Fruit fly (Drosophila melanogaster) whole organism, embryonic: ENCODE measurements around the gene Wee1.

Source experiments
- Ada2b ChIP-seq: fragments of 200-800 bp; sonication (Bioruptor generic); IDR thresholded peaks from 2 replicates; pipeline ENCODE4 v1.3.6; 2022; ENCODE audit warnings: missing biosample characterization, missing genetic modification characterization
- C15 ChIP-seq: fragments of 200-800 bp; sonication (Bioruptor generic); IDR thresholded peaks from 3 replicates; pipeline ENCODE4 v1.3.6; 2022; ENCODE audit warnings: missing biosample characterization, missing genetic modification characterization
- CG11456 ChIP-seq: fragments of 200-800 bp; sonication (Bioruptor generic); IDR thresholded peaks from 3 replicates; pipeline ENCODE4 v1.3.6; 2022; ENCODE audit warnings: missing biosample characterization, missing genetic modification characterization
- CG11560 ChIP-seq: fragments of 200-800 bp; sonication (Bioruptor generic); IDR thresholded peaks from 3 replicates; pipeline ENCODE4 v1.3.6; 2022; ENCODE audit warnings: missing biosample characterization, missing genetic modification characterization
- CG11695 ChIP-seq: fragments of 200-800 bp; sonication (Bioruptor generic); IDR thresholded peaks from 3 replicates; pipeline ENCODE4 v1.3.6; 2022; ENCODE audit warnings: missing biosample characterization, missing genetic modification characterization
- CG12155 ChIP-seq: fragments of 200-800 bp; sonication (Bioruptor generic); optimal IDR thresholded peaks from 3 replicates; lab custom pipeline; 2016; ENCODE audit warnings: missing biosample characterization, missing genetic modification characterization
- CG1233 ChIP-seq: fragments of 200-800 bp; sonication (Bioruptor generic); optimal IDR thresholded peaks from 4 replicates; lab custom pipeline; 2018; ENCODE audit warnings: missing biosample characterization, mild to moderate bottlenecking, missing genetic modification characterization
- CG13287 ChIP-seq: fragments of 200-800 bp; sonication (Bioruptor generic); IDR thresholded peaks from 2 replicates; pipeline ENCODE4 v1.3.6; 2022; ENCODE audit warnings: missing biosample characterization, missing genetic modification characterization; ENCODE audit not compliant: partially characterized antibody
- CG15696 ChIP-seq: fragments of 200-800 bp; sonication (Bioruptor generic); optimal IDR thresholded peaks from 2 replicates; lab custom pipeline; 2019; ENCODE audit warnings: missing biosample characterization, mild to moderate bottlenecking, missing genetic modification characterization, moderate library complexity
- CG17186 ChIP-seq: fragments of 200-800 bp; sonication (Bioruptor generic); optimal IDR thresholded peaks from 3 replicates; lab custom pipeline; 2017; ENCODE audit warnings: missing biosample characterization, missing genetic modification reagents, missing genetic modification characterization
- CG18476 ChIP-seq: fragments of 200-800 bp; sonication (Bioruptor generic); optimal IDR thresholded peaks from 2 replicates; lab custom pipeline; 2016; ENCODE audit warnings: missing biosample characterization, mild to moderate bottlenecking, missing genetic modification characterization
- CG2678 ChIP-seq: fragments of 200-800 bp; sonication (Bioruptor generic); optimal IDR thresholded peaks from 3 replicates; lab custom pipeline; 2019; ENCODE audit warnings: missing biosample characterization, mild to moderate bottlenecking, missing genetic modification characterization, moderate library complexity
- CG2889 ChIP-seq: fragments of 200-800 bp; sonication (Bioruptor generic); IDR thresholded peaks from 3 replicates; pipeline ENCODE4 v1.3.6; 2022; ENCODE audit warnings: missing biosample characterization, missing genetic modification characterization
- CG30403 ChIP-seq: fragments of 200-800 bp; sonication (Bioruptor generic); optimal IDR thresholded peaks from 3 replicates; lab custom pipeline; 2016; ENCODE audit warnings: missing biosample characterization, missing genetic modification characterization
- CG30431 ChIP-seq: fragments of 200-800 bp; sonication (Bioruptor generic); optimal IDR thresholded peaks from 2 replicates; lab custom pipeline; 2017; ENCODE audit warnings: missing biosample characterization, missing genetic modification characterization
- CG3995 ChIP-seq: fragments of 200-800 bp; sonication (Bioruptor generic); optimal IDR thresholded peaks from 3 replicates; lab custom pipeline; 2016; ENCODE audit warnings: missing biosample characterization, missing genetic modification characterization
- CG6791 ChIP-seq: fragments of 200-800 bp; sonication (Bioruptor generic); IDR thresholded peaks from 3 replicates; pipeline ENCODE4 v1.3.6; 2022; ENCODE audit warnings: missing biosample characterization, missing genetic modification characterization; ENCODE audit not compliant: partially characterized antibody
- CG7745 ChIP-seq: fragments of 200-800 bp; sonication (Bioruptor generic); optimal IDR thresholded peaks from 2 replicates; lab custom pipeline; 2018; ENCODE audit warnings: missing biosample characterization, mild to moderate bottlenecking, missing genetic modification characterization, moderate library complexity
- CG7963 ChIP-seq: fragments of 200-800 bp; sonication (Bioruptor generic); IDR thresholded peaks from 3 replicates; pipeline ENCODE4 v1.3.6; 2022; ENCODE audit warnings: missing biosample characterization, missing genetic modification characterization; ENCODE audit not compliant: partially characterized antibody
- CG9437 ChIP-seq: fragments of 200-800 bp; sonication (Bioruptor generic); optimal IDR thresholded peaks from 2 replicates; lab custom pipeline; 2018; ENCODE audit warnings: missing biosample characterization, mild to moderate bottlenecking, missing genetic modification characterization
- CG9797 ChIP-seq: fragments of 200-800 bp; sonication (Bioruptor generic); optimal IDR thresholded peaks from 3 replicates; lab custom pipeline; 2018; ENCODE audit warnings: missing biosample characterization, mild to moderate bottlenecking, missing genetic modification characterization
- CkIIα-i1 ChIP-seq: fragments of 200-800 bp; sonication (Bioruptor generic); IDR thresholded peaks from 2 replicates; pipeline ENCODE4 v1.3.6; 2022; ENCODE audit warnings: missing biosample characterization, missing genetic modification characterization
- Doc3 ChIP-seq: fragments of 200-800 bp; sonication (Bioruptor generic); IDR thresholded peaks from 3 replicates; pipeline ENCODE4 v1.3.6; 2022; ENCODE audit warnings: missing biosample characterization, missing genetic modification characterization; ENCODE audit not compliant: partially characterized antibody
- Dref ChIP-seq: fragments of 200-800 bp; sonication (Bioruptor generic); IDR thresholded peaks from 2 replicates; pipeline ENCODE4 v1.3.6; 2022; ENCODE audit warnings: missing biosample characterization, missing genetic modification characterization
- Elba2 ChIP-seq: fragments of 200-800 bp; sonication (Bioruptor generic); optimal IDR thresholded peaks from 3 replicates; lab custom pipeline; 2016; ENCODE audit warnings: missing biosample characterization, missing genetic modification characterization
- HLH3B ChIP-seq: fragments of 200-800 bp; sonication (Bioruptor generic); IDR thresholded peaks from 2 replicates; pipeline ENCODE4 v1.3.6; 2022; ENCODE audit warnings: missing biosample characterization, missing genetic modification characterization
- Hr3 ChIP-seq: fragments of 200-800 bp; sonication (Bioruptor generic); optimal IDR thresholded peaks from 3 replicates; lab custom pipeline; 2016; ENCODE audit warnings: missing biosample characterization, missing genetic modification characterization
- MTF-1 ChIP-seq: fragments of 200-800 bp; sonication (Bioruptor generic); optimal IDR thresholded peaks from 2 replicates; lab custom pipeline; 2018; ENCODE audit warnings: missing biosample characterization, mild to moderate bottlenecking, missing genetic modification characterization, borderline replicate concordance
- NC2α ChIP-seq: fragments of 200-800 bp; sonication (Bioruptor generic); optimal IDR thresholded peaks from 2 replicates; lab custom pipeline; 2016; ENCODE audit warnings: missing biosample characterization, missing genetic modification characterization
- NC2β ChIP-seq: fragments of 200-800 bp; sonication (Bioruptor generic); optimal IDR thresholded peaks from 2 replicates; lab custom pipeline; 2016; ENCODE audit warnings: missing biosample characterization, missing genetic modification characterization
- Oli ChIP-seq: fragments of 200-800 bp; sonication (Bioruptor generic); optimal IDR thresholded peaks from 2 replicates; lab custom pipeline; 2018; ENCODE audit warnings: missing biosample characterization, mild to moderate bottlenecking, missing genetic modification characterization, moderate library complexity
- Rx ChIP-seq: fragments of 200-800 bp; sonication (Bioruptor generic); IDR thresholded peaks from 2 replicates; pipeline ENCODE4 v1.3.6; 2022; ENCODE audit warnings: missing biosample characterization, missing genetic modification characterization
- Spps ChIP-seq: fragments of 200-800 bp; sonication (Bioruptor generic); optimal IDR thresholded peaks from 2 replicates; lab custom pipeline; 2018; ENCODE audit warnings: missing biosample characterization, mild to moderate bottlenecking, missing genetic modification characterization
- Tbp ChIP-seq: fragments of >200 bp; optimal IDR thresholded peaks from 2 replicates; lab custom pipeline; 2018; ENCODE audit warnings: missing biosample characterization, missing genetic modification characterization
- ac ChIP-seq: fragments of 200-800 bp; sonication (Bioruptor generic); optimal IDR thresholded peaks from 3 replicates; lab custom pipeline; 2017; ENCODE audit warnings: missing biosample characterization, mild to moderate bottlenecking, missing genetic modification characterization
- cas ChIP-seq: fragments of 200-800 bp; sonication (Bioruptor generic); IDR thresholded peaks from 2 replicates; pipeline ENCODE4 v1.3.6; 2022; ENCODE audit warnings: missing biosample characterization, missing genetic modification characterization
- ci ChIP-seq: fragments of 200-800 bp; sonication (Bioruptor generic); IDR thresholded peaks from 3 replicates; pipeline ENCODE4 v1.3.6; 2022; ENCODE audit warnings: missing biosample characterization, missing genetic modification characterization
- crc ChIP-seq: fragments of 200-800 bp; sonication (Bioruptor generic); optimal IDR thresholded peaks from 2 replicates; lab custom pipeline; 2016; ENCODE audit warnings: missing biosample characterization, missing genetic modification characterization
- gcm ChIP-seq: fragments of 200-800 bp; sonication (Bioruptor generic); optimal IDR thresholded peaks from 2 replicates; lab custom pipeline; 2019; ENCODE audit warnings: missing biosample characterization, mild to moderate bottlenecking, missing genetic modification characterization, moderate library complexity
- gcm2 ChIP-seq: fragments of 200-800 bp; sonication (Bioruptor generic); optimal IDR thresholded peaks from 2 replicates; lab custom pipeline; 2016; ENCODE audit warnings: missing biosample characterization, missing genetic modification characterization
- grau ChIP-seq: fragments of 200-800 bp; optimal IDR thresholded peaks from 3 replicates; lab custom pipeline; 2019; ENCODE audit warnings: missing biosample characterization, mild to moderate bottlenecking, missing genetic modification characterization, moderate library complexity
- grn ChIP-seq: fragments of 200-800 bp; sonication (Bioruptor generic); optimal IDR thresholded peaks from 3 replicates; lab custom pipeline; 2017; ENCODE audit warnings: missing biosample characterization, missing genetic modification characterization
- mld ChIP-seq: fragments of 200-800 bp; sonication (Bioruptor generic); IDR thresholded peaks from 3 replicates; pipeline ENCODE4 v1.3.6; 2022; ENCODE audit warnings: missing biosample characterization, missing genetic modification characterization; ENCODE audit not compliant: partially characterized antibody
- nom ChIP-seq: fragments of 200-800 bp; sonication (Bioruptor generic); optimal IDR thresholded peaks from 2 replicates; lab custom pipeline; 2017; ENCODE audit warnings: missing biosample characterization, missing genetic modification characterization, mild to moderate bottlenecking, moderate library complexity, missing genetic modification reagents
- otp ChIP-seq: fragments of 200-800 bp; sonication (Bioruptor generic); IDR thresholded peaks from 3 replicates; pipeline ENCODE4, ENCODE4 v1.3.6; 2022; ENCODE audit warnings: missing biosample characterization, missing genetic modification characterization
- ro ChIP-seq: fragments of 200-800 bp; sonication (Bioruptor generic); IDR thresholded peaks from 2 replicates; pipeline ENCODE4 v1.3.6; 2022; ENCODE audit warnings: missing biosample characterization, missing genetic modification characterization
- ssp ChIP-seq: fragments of 200-800 bp; sonication (Bioruptor generic); IDR thresholded peaks from 2 replicates; pipeline ENCODE4 v1.3.6; 2022; ENCODE audit warnings: missing biosample characterization, missing genetic modification characterization
- tap ChIP-seq: fragments of 200-800 bp; optimal IDR thresholded peaks from 3 replicates; lab custom pipeline; 2019; ENCODE audit warnings: missing biosample characterization, mild to moderate bottlenecking, missing genetic modification characterization, moderate library complexity
- unc-4 ChIP-seq: fragments of 200-800 bp; sonication (Bioruptor generic); IDR thresholded peaks from 2 replicates; pipeline ENCODE4 v1.3.6; 2022; ENCODE audit warnings: missing biosample characterization, missing genetic modification characterization; ENCODE audit not compliant: partially characterized antibody
- zfh2 ChIP-seq: fragments of 200-800 bp; sonication (Bioruptor generic); optimal IDR thresholded peaks from 2 replicates; lab custom pipeline; 2016; ENCODE audit warnings: missing biosample characterization, missing genetic modification characterization

Gene Wee1

DNA sequence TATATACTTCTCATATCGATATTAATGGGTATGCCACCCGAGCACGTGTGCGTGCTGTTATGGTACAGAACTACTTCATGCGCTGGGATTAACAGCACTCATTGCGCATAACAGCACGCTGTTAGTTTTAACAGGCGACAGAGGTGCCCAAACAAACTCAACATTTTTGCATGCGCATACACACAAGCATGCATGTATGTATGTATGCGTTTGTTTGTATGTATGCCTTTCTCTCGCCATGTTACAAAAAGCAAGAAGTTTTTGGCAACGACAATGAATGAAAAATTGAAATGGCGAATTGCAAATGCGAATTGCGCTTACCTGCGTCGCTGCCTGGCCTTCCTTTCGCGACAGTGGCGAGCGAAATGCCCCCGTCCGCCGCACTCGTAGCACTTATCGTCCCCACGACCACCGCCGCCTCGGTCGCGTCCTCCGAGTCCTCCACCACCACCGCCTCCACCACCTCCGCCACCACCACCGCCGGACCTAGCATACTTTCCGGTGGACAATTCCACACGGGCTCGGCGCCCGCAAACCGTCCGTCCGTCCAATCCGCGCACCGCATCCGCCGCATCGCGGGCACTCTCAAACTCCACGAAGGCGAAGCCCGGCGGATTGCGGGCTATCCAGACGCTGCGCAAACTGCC, 5.4 kb upstream of the Wee1 start (continued):
- TF ChIP-seq CG6791 (GFP tag; lab: Robert Waterston, UW), result 0 out of 3 replicates have a peak, but pooled peaks have one; percentile 32
- TF ChIP-seq nom, result no peak
- no peak for TF ChIP-seq CG30431 (GFP tag; lab: Kevin White, UChicago)
- TF ChIP-seq CG11695 (GFP tag; lab: Robert Waterston, UW), result no peak
- TF ChIP-seq HLH3B (GFP tag; lab: Robert Waterston, UW), result no peak
- no peak for TF ChIP-seq Spps (tag; lab: Kevin White, UChicago)
- TF ChIP-seq CG11560 (tag; lab: Robert Waterston, UW), result no peak
- TF ChIP-seq tap (tag; lab: Kevin White, UChicago), result no peak
- TF ChIP-seq ssp (GFP tag; lab: Robert Waterston, UW), result no peak
- TF ChIP-seq CG9797 (GFP tag; lab: Kevin White, UChicago), result no peak
- no peak for TF ChIP-seq CG18476 (GFP tag; lab: Kevin White, UChicago)
- no peak for TF ChIP-seq C15
- TF ChIP-seq NC2β (GFP tag; lab: Kevin White, UChicago), result no peak
- no peak for TF ChIP-seq CG2889
- no peak for TF ChIP-seq CkIIα-i1 (GFP tag; lab: Robert Waterston, UW)
- no peak for TF ChIP-seq CG11456 (GFP tag; lab: Robert Waterston, UW)
- TF ChIP-seq gcm (GFP tag; lab: Kevin White, UChicago), result no peak
- no peak for TF ChIP-seq ac (GFP tag; lab: Kevin White, UChicago)
- TF ChIP-seq gcm2 (GFP tag; lab: Kevin White, UChicago), result no peak
- TF ChIP-seq CG15696 (tag; lab: Kevin White, UChicago), result no peak
- TF ChIP-seq cas (GFP tag; lab: Robert Waterston, UW), result no peak
- no peak for TF ChIP-seq Ada2b
- no peak for TF ChIP-seq zfh2 (GFP tag; lab: Kevin White, UChicago)
- TF ChIP-seq unc-4 (GFP tag; lab: Robert Waterston, UW), result peak; percentile 20; the same call in 1 of the 2 replicates
- 0 out of 3 replicates have a peak, but pooled peaks have one; percentile 33 for TF ChIP-seq mld (GFP tag; lab: Robert Waterston, UW)
- TF ChIP-seq crc (GFP tag; lab: Kevin White, UChicago), result no peak
- no peak for TF ChIP-seq Tbp (GFP tag; lab: Kevin White, UChicago)
- no peak for TF ChIP-seq CG7745
- no peak for TF ChIP-seq Rx (GFP tag; lab: Robert Waterston, UW)
- TF ChIP-seq NC2α (GFP tag; lab: Kevin White, UChicago), result no peak
- no peak for TF ChIP-seq Doc3 (GFP tag; lab: Robert Waterston, UW)
- no peak for TF ChIP-seq Dref
- TF ChIP-seq grau, result no peak
- no peak for TF ChIP-seq CG30403 (GFP tag; lab: Kevin White, UChicago)
- no peak for TF ChIP-seq Oli (tag; lab: Kevin White, UChicago)
- TF ChIP-seq otp (GFP tag; lab: Robert Waterston, UW), result no peak
- no peak for TF ChIP-seq ci
- TF ChIP-seq CG7963 (GFP tag; lab: Robert Waterston, UW), result 0 out of 3 replicates have a peak, but pooled peaks have one; percentile 12
- no peak for TF ChIP-seq CG3995
- peak; percentile 99 for TF ChIP-seq CG17186
- peak; percentile 18 for TF ChIP-seq CG9437 (GFP tag; lab: Kevin White, UChicago)
- TF ChIP-seq grn (GFP tag; lab: Kevin White, UChicago), result no peak
- no peak for TF ChIP-seq Hr3 (GFP tag; lab: Kevin White, UChicago)
- TF ChIP-seq Elba2, result no peak
- peak; percentile 8 for TF ChIP-seq CG1233 (GFP tag; lab: Kevin White, UChicago)
- TF ChIP-seq CG13287 (GFP tag; lab: Robert Waterston, UW), result peak; percentile 10; the same call in 1 of the 2 replicates
- TF ChIP-seq ro, result no peak
- peak; percentile 39 for TF ChIP-seq CG2678
- no peak for TF ChIP-seq CG12155 (GFP tag; lab: Kevin White, UChicago)
- TF ChIP-seq MTF-1 (GFP tag; lab: Kevin White, UChicago), result no peak
